Fruit fly (Drosophila melanogaster) whole organism, embryonic: ENCODE data around the gene CG16790.

ENCODE experiments used
- Abd-B ChIP-seq: fragments of 200-800 bp; sonication (Bioruptor generic); optimal IDR thresholded peaks from 2 replicates; lab custom pipeline; 2018; ENCODE audit warnings: missing biosample characterization, mild to moderate bottlenecking, missing genetic modification characterization, moderate library complexity
- Bteb2 ChIP-seq: fragments of 200-800 bp; sonication (Bioruptor generic); optimal IDR thresholded peaks from 2 replicates; lab custom pipeline; 2016; ENCODE audit warnings: missing biosample characterization, missing genetic modification characterization
- CG10959 ChIP-seq: fragments of 200-800 bp; sonication (Bioruptor generic); IDR thresholded peaks from 2 replicates; pipeline ENCODE4 v1.3.6; 2022; ENCODE audit warnings: missing biosample characterization, missing genetic modification characterization
- CG11247 ChIP-seq: fragments of 200-800 bp; sonication (Bioruptor generic); IDR thresholded peaks from 2 replicates; pipeline ENCODE4 v1.3.6; 2022; ENCODE audit warnings: missing biosample characterization, missing genetic modification characterization
- CG12219 ChIP-seq: fragments of 200-800 bp; sonication (Bioruptor generic); optimal IDR thresholded peaks from 3 replicates; lab custom pipeline; 2018; ENCODE audit warnings: missing biosample characterization, mild to moderate bottlenecking, missing genetic modification characterization
- CG14710 ChIP-seq: fragments of 200-800 bp; sonication (Bioruptor generic); optimal IDR thresholded peaks from 3 replicates; lab custom pipeline; 2019; ENCODE audit warnings: missing biosample characterization, mild to moderate bottlenecking, missing genetic modification characterization, moderate library complexity
- CG1529 ChIP-seq: fragments of 200-800 bp; sonication (Bioruptor generic); optimal IDR thresholded peaks from 3 replicates; lab custom pipeline; 2018; ENCODE audit warnings: missing biosample characterization, missing genetic modification characterization
- CG15601 ChIP-seq: fragments of 200-800 bp; sonication (Bioruptor generic); optimal IDR thresholded peaks from 3 replicates; lab custom pipeline; 2019; ENCODE audit warnings: missing biosample characterization, mild to moderate bottlenecking, missing genetic modification characterization, moderate library complexity
- CG16815 ChIP-seq: fragments of 200-800 bp; sonication (Bioruptor generic); optimal IDR thresholded peaks from 3 replicates; lab custom pipeline; 2017; ENCODE audit warnings: missing biosample characterization, mild to moderate bottlenecking, missing genetic modification characterization
- CG18599 ChIP-seq: fragments of 200-800 bp; sonication (Bioruptor generic); optimal IDR thresholded peaks from 3 replicates; lab custom pipeline; 2017; ENCODE audit warnings: missing biosample characterization, missing genetic modification characterization, mild to moderate bottlenecking, moderate library complexity, missing genetic modification reagents
- CG30403 ChIP-seq: fragments of 200-800 bp; sonication (Bioruptor generic); optimal IDR thresholded peaks from 3 replicates; lab custom pipeline; 2016; ENCODE audit warnings: missing biosample characterization, missing genetic modification characterization
- CG31365 ChIP-seq: fragments of 200-800 bp; sonication (Bioruptor generic); optimal IDR thresholded peaks from 2 replicates; lab custom pipeline; 2018; ENCODE audit warnings: missing biosample characterization, mild to moderate bottlenecking, missing genetic modification characterization
- CG34224 ChIP-seq: fragments of 200-800 bp; sonication (Bioruptor generic); IDR thresholded peaks from 3 replicates; pipeline ENCODE4 v1.3.6; 2022; ENCODE audit warnings: missing biosample characterization, missing genetic modification characterization; ENCODE audit not compliant: partially characterized antibody
- CG34422 ChIP-seq: fragments of 200-800 bp; sonication (Bioruptor generic); IDR thresholded peaks from 3 replicates; pipeline ENCODE4 v1.3.6; 2022; ENCODE audit warnings: missing biosample characterization, missing genetic modification characterization
- CG5953 ChIP-seq: fragments of 200-800 bp; sonication (Bioruptor generic); IDR thresholded peaks from 2 replicates; pipeline ENCODE4 v1.3.6; 2022; ENCODE audit warnings: missing biosample characterization, missing genetic modification characterization
- CG6765 ChIP-seq: fragments of 200-800 bp; sonication (Bioruptor generic); optimal IDR thresholded peaks from 3 replicates; lab custom pipeline; 2017; ENCODE audit warnings: missing biosample characterization, mild to moderate bottlenecking, missing genetic modification characterization
- CG7745 ChIP-seq: fragments of 200-800 bp; sonication (Bioruptor generic); optimal IDR thresholded peaks from 2 replicates; lab custom pipeline; 2018; ENCODE audit warnings: missing biosample characterization, mild to moderate bottlenecking, missing genetic modification characterization, moderate library complexity
- D ChIP-seq, 2 experiments: fragments of 200-800 bp in 1 of 2; fragments of >200 bp in 1 of 2; sonication (Bioruptor generic) in 1 of 2; optimal IDR thresholded peaks; 2 replicates in 1 of 2; 3 replicates in 1 of 2; lab custom pipeline; 2017; ENCODE audit warnings: mild to moderate bottlenecking in 1 of 2, missing biosample characterization in 1 of 2, missing genetic modification characterization in 1 of 2, missing genetic modification reagents in 1 of 2
- D19A ChIP-seq: fragments of 200-800 bp; optimal IDR thresholded peaks from 3 replicates; lab custom pipeline; 2019; ENCODE audit warnings: missing biosample characterization, mild to moderate bottlenecking, missing genetic modification characterization, moderate library complexity
- Drgx ChIP-seq: fragments of 200-800 bp; sonication (Bioruptor generic); IDR thresholded peaks from 2 replicates; pipeline ENCODE4 v1.3.6; 2022; ENCODE audit warnings: missing biosample characterization, missing genetic modification characterization
- Fer2 ChIP-seq: fragments of 200-800 bp; sonication (Bioruptor generic); optimal IDR thresholded peaks from 2 replicates; lab custom pipeline; 2018; ENCODE audit warnings: missing biosample characterization, mild to moderate bottlenecking, missing genetic modification characterization, moderate library complexity
- H15 ChIP-seq: fragments of 200-800 bp; sonication (Bioruptor generic); IDR thresholded peaks from 3 replicates; pipeline ENCODE4 v1.3.6; 2022; ENCODE audit warnings: missing biosample characterization, missing genetic modification characterization
- Hand ChIP-seq: fragments of 200-800 bp; sonication (Bioruptor generic); optimal IDR thresholded peaks from 2 replicates; lab custom pipeline; 2017; ENCODE audit warnings: mild to moderate bottlenecking, missing biosample characterization, missing genetic modification reagents, missing genetic modification characterization
- Hey ChIP-seq: fragments of 200-800 bp; sonication (Bioruptor generic); optimal IDR thresholded peaks from 3 replicates; lab custom pipeline; 2018; ENCODE audit warnings: missing biosample characterization, mild to moderate bottlenecking, missing genetic modification characterization
- Hr39 ChIP-seq: fragments of >200 bp; optimal IDR thresholded peaks from 2 replicates; lab custom pipeline; 2017
- Lim3 ChIP-seq: fragments of 200-800 bp; sonication (Bioruptor generic); IDR thresholded peaks from 2 replicates; pipeline ENCODE4 v1.3.6; 2022; ENCODE audit warnings: missing biosample characterization, missing genetic modification characterization
- Max ChIP-seq: fragments of 200-800 bp; sonication (Bioruptor generic); optimal IDR thresholded peaks from 2 replicates; lab custom pipeline; 2016; ENCODE audit warnings: missing biosample characterization, mild to moderate bottlenecking, missing genetic modification characterization
- Mrtf ChIP-seq: fragments of 200-800 bp; sonication (Bioruptor generic); IDR thresholded peaks from 3 replicates; pipeline ENCODE4 v1.3.6; 2022; ENCODE audit warnings: missing biosample characterization, missing genetic modification characterization
- Nf-YB ChIP-seq: fragments of 200-800 bp; sonication (Bioruptor generic); optimal IDR thresholded peaks from 3 replicates; lab custom pipeline; 2019; ENCODE audit warnings: missing biosample characterization, mild to moderate bottlenecking, missing genetic modification characterization, moderate library complexity
- Opbp ChIP-seq: fragments of 200-800 bp; sonication (Bioruptor generic); IDR thresholded peaks from 3 replicates; pipeline ENCODE4 v1.3.6; 2022; ENCODE audit warnings: missing biosample characterization, missing genetic modification characterization; ENCODE audit not compliant: partially characterized antibody
- Ravus ChIP-seq: fragments of 200-800 bp; sonication (Bioruptor generic); IDR thresholded peaks from 2 replicates; pipeline ENCODE4 v1.3.6; 2022; ENCODE audit warnings: missing biosample characterization, missing genetic modification characterization
- Taf1 ChIP-seq: fragments of 200-800 bp; sonication (Bioruptor generic); IDR thresholded peaks from 2 replicates; pipeline ENCODE4 v1.3.6; 2022; ENCODE audit warnings: missing biosample characterization, missing genetic modification characterization
- ash1 ChIP-seq: fragments of 200-800 bp; sonication (Bioruptor generic); optimal IDR thresholded peaks from 2 replicates; lab custom pipeline; 2018; ENCODE audit warnings: missing biosample characterization, mild to moderate bottlenecking, missing genetic modification characterization
- bowl ChIP-seq: fragments of 200-800 bp; sonication (Bioruptor generic); IDR thresholded peaks from 2 replicates; pipeline ENCODE4 v1.3.6; 2022; ENCODE audit warnings: missing biosample characterization, missing genetic modification characterization
- cg ChIP-seq: fragments of 200-800 bp; sonication (Bioruptor generic); optimal IDR thresholded peaks from 3 replicates; lab custom pipeline; 2019; ENCODE audit warnings: missing biosample characterization, mild to moderate bottlenecking, missing genetic modification characterization, moderate library complexity
- dmrt11E ChIP-seq: fragments of 200-800 bp; sonication (Bioruptor generic); optimal IDR thresholded peaks from 3 replicates; lab custom pipeline; 2018; ENCODE audit warnings: missing biosample characterization, mild to moderate bottlenecking, missing genetic modification characterization, moderate library complexity
- emc ChIP-seq: fragments of 200-800 bp; sonication (Bioruptor generic); optimal IDR thresholded peaks from 2 replicates; lab custom pipeline; 2016; ENCODE audit warnings: missing biosample characterization, missing genetic modification characterization
- ewg ChIP-seq: fragments of 200-800 bp; sonication (Bioruptor generic); optimal IDR thresholded peaks from 3 replicates; lab custom pipeline; 2017; ENCODE audit warnings: mild to moderate bottlenecking, missing biosample characterization, missing genetic modification reagents, missing genetic modification characterization
- fd102C ChIP-seq: fragments of 200-800 bp; sonication (Bioruptor generic); optimal IDR thresholded peaks from 2 replicates; lab custom pipeline; 2018; ENCODE audit warnings: missing biosample characterization, mild to moderate bottlenecking, missing genetic modification characterization, moderate library complexity
- gem ChIP-seq: fragments of 200-800 bp; sonication (Bioruptor generic); optimal IDR thresholded peaks from 2 replicates; lab custom pipeline; 2019; ENCODE audit warnings: missing biosample characterization, mild to moderate bottlenecking, missing genetic modification characterization, moderate library complexity
- hth ChIP-seq: fragments of >200 bp; optimal IDR thresholded peaks from 2 replicates; lab custom pipeline; 2017; ENCODE audit warnings: inconsistent platforms
- ken ChIP-seq: fragments of 200-800 bp; sonication (Bioruptor generic); IDR thresholded peaks from 3 replicates; pipeline ENCODE4 v1.3.6; 2022; ENCODE audit warnings: missing biosample characterization, missing genetic modification characterization
- oc ChIP-seq: fragments of 200-800 bp; sonication (Bioruptor generic); optimal IDR thresholded peaks from 2 replicates; lab custom pipeline; 2018; ENCODE audit warnings: missing biosample characterization, mild to moderate bottlenecking, missing genetic modification characterization, moderate library complexity
- pb ChIP-seq: fragments of 200-800 bp; sonication (Bioruptor generic); optimal IDR thresholded peaks from 3 replicates; lab custom pipeline; 2016; ENCODE audit warnings: missing biosample characterization, missing genetic modification characterization
- scrt ChIP-seq: fragments of 200-800 bp; sonication (Bioruptor generic); optimal IDR thresholded peaks from 2 replicates; lab custom pipeline; 2018; ENCODE audit warnings: missing biosample characterization, mild to moderate bottlenecking, missing genetic modification characterization, moderate library complexity
- sd ChIP-seq: fragments of 200-800 bp; sonication (Bioruptor generic); optimal IDR thresholded peaks from 3 replicates; lab custom pipeline; 2018; ENCODE audit warnings: missing biosample characterization, mild to moderate bottlenecking, missing genetic modification characterization, moderate library complexity
- sob ChIP-seq: fragments of 200-800 bp; sonication (Bioruptor generic); IDR thresholded peaks from 2 replicates; pipeline ENCODE4 v1.3.6; 2022; ENCODE audit warnings: missing biosample characterization, missing genetic modification characterization
- trh ChIP-seq: fragments of 200-800 bp; sonication (Bioruptor generic); optimal IDR thresholded peaks from 2 replicates; lab custom pipeline; 2016; ENCODE audit warnings: missing biosample characterization, missing genetic modification characterization
- unc-4 ChIP-seq: fragments of 200-800 bp; sonication (Bioruptor generic); IDR thresholded peaks from 2 replicates; pipeline ENCODE4 v1.3.6; 2022; ENCODE audit warnings: missing biosample characterization, missing genetic modification characterization; ENCODE audit not compliant: partially characterized antibody

CG16790 gene

DNA sequence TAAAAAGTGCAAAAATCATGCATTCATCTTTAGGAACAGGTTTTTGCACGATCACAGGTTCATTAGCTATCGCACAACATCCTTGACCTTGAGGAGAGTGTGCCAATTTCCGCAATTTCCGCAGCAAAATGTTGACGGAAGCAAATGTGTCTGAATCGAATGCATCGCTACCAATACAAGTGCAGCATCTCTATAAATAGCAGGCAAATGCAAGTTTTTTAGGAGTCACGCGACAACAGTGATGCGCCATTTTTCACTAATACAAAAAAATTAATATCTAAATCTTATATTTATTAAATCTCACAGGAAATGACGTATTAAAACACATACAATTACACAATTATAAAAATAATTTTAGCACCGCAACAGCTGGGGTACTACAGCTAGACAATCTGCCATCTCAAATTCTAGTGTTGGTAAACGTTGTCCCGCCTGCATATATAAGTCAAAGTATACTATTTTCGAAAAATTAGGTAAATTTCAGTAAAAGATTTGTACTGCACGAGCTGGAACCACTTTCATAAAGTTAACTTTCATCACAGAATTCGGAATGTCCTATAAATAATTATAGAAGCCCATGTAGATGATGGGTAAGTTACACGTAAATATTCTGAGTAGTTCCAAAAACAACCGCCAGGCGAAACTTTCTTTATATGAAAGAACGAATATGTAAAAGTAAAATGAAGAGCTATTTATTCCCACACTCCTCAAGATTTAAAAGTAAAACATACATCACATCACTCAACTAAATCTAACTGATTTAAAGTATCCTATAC is 4.0 kb upstream of the CG16790 start, which contains the start of gene CG9399 (continued):
- TF ChIP-seq scrt (GFP tag; lab: Kevin White, UChicago) (peak; percentile 89), Max (GFP tag; lab: Kevin White, UChicago) (peak; percentile 97), sob (GFP tag; lab: Robert Waterston, UW) (peak; percentile 98), emc (GFP tag; lab: Kevin White, UChicago) (peak; percentile 63), ken (GFP tag; lab: Robert Waterston, UW) (peak; percentile 99), pb (GFP tag; lab: Kevin White, UChicago) (peak; percentile 61), sd (peak; percentile 84), CG31365 (tag; lab: Kevin White, UChicago) (peak; percentile 64), CG18599 (peak; percentile 96), trh (GFP tag; lab: Kevin White, UChicago) (peak; percentile 97), CG6765 (GFP tag; lab: Kevin White, UChicago) (peak; percentile 87), CG12219 (GFP tag; lab: Kevin White, UChicago) (peak; percentile 90), CG16815 (peak; percentile 96), D (optimal IDR thresholded peaks at IDR 0.05; lab: Kevin White, UChicago) (no peak), D (GFP tag; optimal IDR thresholded peaks at IDR 0.05; lab: Kevin White, UChicago) (peak; percentile 95), Abd-B (peak; percentile 94), CG5953 (GFP tag; lab: Robert Waterston, UW) (peak; percentile 98), unc-4 (GFP tag; lab: Robert Waterston, UW) (no peak), fd102C (GFP tag; lab: Kevin White, UChicago) (peak; percentile 91), Nf-YB (GFP tag; lab: Kevin White, UChicago) (peak; percentile 86), Mrtf (GFP tag; lab: Robert Waterston, UW) (peak; percentile 98), Bteb2 (GFP tag; lab: Kevin White, UChicago) (peak; percentile 92), Fer2 (tag; lab: Kevin White, UChicago) (peak; percentile 85), Ravus (GFP tag; lab: Robert Waterston, UW) (peak; percentile 85), ash1 (GFP tag; lab: Kevin White, UChicago) (peak; percentile 84), Taf1 (GFP tag; lab: Robert Waterston, UW) (peak; percentile 91), oc (tag; lab: Kevin White, UChicago) (peak; percentile 97), CG34224 (GFP tag; lab: Robert Waterston, UW) (peak; percentile 51), CG10959 (GFP tag; lab: Robert Waterston, UW) (peak; percentile 92), Hand (GFP tag; lab: Kevin White, UChicago) (peak; percentile 76), CG1529 (GFP tag; lab: Kevin White, UChicago) (peak; percentile 96), hth (lab: Kevin White, UChicago) (no peak), Hey (peak; percentile 75), CG15601 (tag; lab: Kevin White, UChicago) (peak; percentile 96), Lim3 (GFP tag; lab: Robert Waterston, UW) (peak; percentile 94), CG7745 (tag; lab: Kevin White, UChicago) (peak; percentile 89), dmrt11E (peak; percentile 97), D19A (tag; lab: Kevin White, UChicago) (peak; percentile 92), Drgx (peak; percentile 97), CG14710 (peak; percentile 97), CG11247 (peak; percentile 98), bowl (GFP tag; lab: Robert Waterston, UW) (peak; percentile 96), cg (peak; percentile 94), CG30403 (peak; percentile 99), gem (peak; percentile 99), CG34422 (GFP tag; lab: Robert Waterston, UW) (peak; percentile 98), Hr39 (lab: Kevin White, UChicago) (no peak), Opbp (GFP tag; lab: Robert Waterston, UW) (no peak), ewg (peak; percentile 95), H15 (GFP tag; lab: Robert Waterston, UW) (peak; percentile 99)
